Fruit fly (Drosophila melanogaster): ENCODE data around the gene CG6592.
A peak's percentile ranks its signal among the peaks of the same experiment; 100 is the strongest.

CG6592 gene

DNA sequence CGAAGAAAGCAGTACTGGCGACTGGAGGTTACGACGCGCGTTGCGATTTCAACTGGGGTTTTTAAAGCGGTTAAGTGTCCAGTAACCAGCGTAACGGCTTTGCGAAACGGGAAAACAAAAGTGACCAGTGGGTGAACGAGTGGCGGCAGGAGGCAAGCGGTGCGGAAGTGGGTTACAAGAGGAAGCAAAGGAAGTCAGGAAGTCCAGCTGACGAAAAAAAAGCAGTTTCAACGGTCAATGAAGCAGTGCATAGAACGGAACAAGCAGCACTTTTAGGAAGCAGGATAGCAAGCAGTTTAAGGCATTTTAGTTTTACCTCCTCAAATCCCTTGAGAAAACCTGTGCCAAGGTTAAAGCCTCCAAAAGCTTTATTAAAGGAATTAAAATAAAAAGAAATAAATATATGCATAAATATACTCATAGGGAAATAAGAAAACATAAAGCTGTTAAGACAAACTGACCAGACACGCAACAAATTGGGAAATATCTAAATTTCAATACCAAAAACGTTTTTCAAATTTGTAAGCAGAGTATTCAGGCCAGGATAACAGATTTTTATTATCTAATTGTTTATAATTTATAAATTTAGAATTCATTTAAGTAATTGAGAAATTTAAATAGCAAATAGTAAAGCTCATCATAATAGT, at the start of gene CG6592 (continued):
- TF ChIP-seq CG34224 (GFP tag; IDR thresholded peaks at IDR 0.05; ENCODE audit: partially characterized antibody) = no peak
- no peak for TF ChIP-seq wdn (GFP tag; IDR thresholded peaks at IDR 0.05)
- TF ChIP-seq sisA (GFP tag; IDR thresholded peaks at IDR 0.05) = 0 out of 2 replicates have a peak, but pooled peaks have one; percentile 7
- no peak for TF ChIP-seq twi (tag; optimal IDR thresholded peaks at IDR 0.05)
- TF ChIP-seq CG12299 (tag; optimal IDR thresholded peaks at IDR 0.05) = no peak
- TF ChIP-seq Myb (GFP tag; optimal IDR thresholded peaks at IDR 0.05) = peak; percentile 63
- no peak for TF ChIP-seq sr (GFP tag; IDR thresholded peaks at IDR 0.05)
- no peak for TF ChIP-seq eyg (GFP tag; optimal IDR thresholded peaks at IDR 0.05)
- no peak for TF ChIP-seq CG12219 (GFP tag; optimal IDR thresholded peaks at IDR 0.05)
- no peak for TF ChIP-seq kni (GFP tag; optimal IDR thresholded peaks at IDR 0.05)
- TF ChIP-seq al (GFP tag; IDR thresholded peaks at IDR 0.05) = no peak
- no peak for TF ChIP-seq CG15073 (GFP tag; optimal IDR thresholded peaks at IDR 0.05)
- TF ChIP-seq Deaf1 (tag; optimal IDR thresholded peaks at IDR 0.05) = no peak
- TF ChIP-seq dmrt99B (tag; optimal IDR thresholded peaks at IDR 0.05) = no peak
- no peak for TF ChIP-seq PHDP (tag; optimal IDR thresholded peaks at IDR 0.05)
- no peak for TF ChIP-seq nau (GFP tag; optimal IDR thresholded peaks at IDR 0.05)
- no peak for TF ChIP-seq nerfin-1 (tag; optimal IDR thresholded peaks at IDR 0.05)
- no peak for TF ChIP-seq wor (GFP tag; IDR thresholded peaks at IDR 0.05)
- TF ChIP-seq dm (GFP tag; optimal IDR thresholded peaks at IDR 0.05) = peak; percentile 28
- 0 out of 2 replicates have a peak, but pooled peaks have one; percentile 13 for TF ChIP-seq onecut (GFP tag; IDR thresholded peaks at IDR 0.05)
- TF ChIP-seq CG17912 (GFP tag; optimal IDR thresholded peaks at IDR 0.05) = no peak
- no peak for TF ChIP-seq Sox100B (GFP tag; optimal IDR thresholded peaks at IDR 0.05)
- no peak for TF ChIP-seq CG13424 (tag; optimal IDR thresholded peaks at IDR 0.05)
- TF ChIP-seq sens-2 (GFP tag; IDR thresholded peaks at IDR 0.05) = no peak
- no peak for TF ChIP-seq ap (GFP tag; IDR thresholded peaks at IDR 0.05)
- TF ChIP-seq bcd (GFP tag; optimal IDR thresholded peaks at IDR 0.05) = peak; percentile 12
- TF ChIP-seq CG9609 (GFP tag; optimal IDR thresholded peaks at IDR 0.05) = peak; percentile 36
- no peak for TF ChIP-seq Side (GFP tag; optimal IDR thresholded peaks at IDR 0.05)
- no peak for TF ChIP-seq fd96Cb (tag; optimal IDR thresholded peaks at IDR 0.05)
- no peak for TF ChIP-seq gsb-n (tag; optimal IDR thresholded peaks at IDR 0.05)
- TF ChIP-seq gsb (GFP tag; IDR thresholded peaks at IDR 0.05) = no peak
- TF ChIP-seq BtbVII (GFP tag; optimal IDR thresholded peaks at IDR 0.05) = no peak
- peak; percentile 29 for TF ChIP-seq Oli (tag; optimal IDR thresholded peaks at IDR 0.05)
- no peak for TF ChIP-seq CG18262 (tag; optimal IDR thresholded peaks at IDR 0.05)
- no peak for TF ChIP-seq peb (GFP tag; IDR thresholded peaks at IDR 0.05)
- peak; percentile 20 for TF ChIP-seq wek (GFP tag; optimal IDR thresholded peaks at IDR 0.05)
- 0 out of 2 replicates have a peak, but pooled peaks have one; percentile 25 for TF ChIP-seq CG11085 (GFP tag; IDR thresholded peaks at IDR 0.05)
- TF ChIP-seq btn (GFP tag; optimal IDR thresholded peaks at IDR 0.05) = no peak
- TF ChIP-seq gcm (GFP tag; optimal IDR thresholded peaks at IDR 0.05) = no peak
- TF ChIP-seq Opbp (GFP tag; IDR thresholded peaks at IDR 0.05; ENCODE audit: partially characterized antibody) = peak; percentile 36; the same call in 1 of the 3 replicates
- TF ChIP-seq repo (GFP tag; optimal IDR thresholded peaks at IDR 0.05) = no peak
- TF ChIP-seq CG2120 (GFP tag; optimal IDR thresholded peaks at IDR 0.05) = no peak
- no peak for TF ChIP-seq fru (optimal IDR thresholded peaks at IDR 0.05)
- TF ChIP-seq Antp (GFP tag; optimal IDR thresholded peaks at IDR 0.05) = no peak
- no peak for TF ChIP-seq Ravus (GFP tag; IDR thresholded peaks at IDR 0.05)
- no peak for TF ChIP-seq exex (tag; optimal IDR thresholded peaks at IDR 0.05)
- no peak for TF ChIP-seq Hr39 (optimal IDR thresholded peaks at IDR 0.05)
- TF ChIP-seq aop (GFP tag; IDR thresholded peaks at IDR 0.05) = peak; percentile 40; the same call in 1 of the 2 replicates
- no peak for TF ChIP-seq MTF-1 (GFP tag; optimal IDR thresholded peaks at IDR 0.05; ENCODE audit: borderline replicate concordance)
- TF ChIP-seq ci (GFP tag; IDR thresholded peaks at IDR 0.05) = peak; percentile 43; the same call in 1 of the 3 replicates
- TF ChIP-seq Poxn (GFP tag; IDR thresholded peaks at IDR 0.05) = no peak

Data from whole organism, embryonic.